Fruit fly (Drosophila melanogaster) whole organism, adult: ENCODE results near the gene CkIalpha.

Source experiments
- CG12768 ChIP-seq: fragments of 200-800 bp; sonication (Bioruptor generic); optimal IDR thresholded peaks from 2 replicates; lab custom pipeline; 2017; ENCODE audit warnings: missing biosample characterization, missing genetic modification characterization, mild to moderate bottlenecking, moderate library complexity, missing genetic modification reagents
- CG14711 ChIP-seq: fragments of 200-800 bp; sonication (Bioruptor generic); optimal IDR thresholded peaks from 2 replicates; lab custom pipeline; 2018; ENCODE audit warnings: missing biosample characterization, mild to moderate bottlenecking, missing genetic modification characterization, moderate library complexity
- CG33017 ChIP-seq: fragments of 200-800 bp; sonication (Bioruptor generic); optimal IDR thresholded peaks from 2 replicates; lab custom pipeline; 2018; ENCODE audit warnings: missing biosample characterization, mild to moderate bottlenecking, missing genetic modification characterization, moderate library complexity
- CG7045 ChIP-seq: fragments of 200-800 bp; sonication (Bioruptor generic); optimal IDR thresholded peaks from 2 replicates; lab custom pipeline; 2017; ENCODE audit warnings: missing biosample characterization, mild to moderate bottlenecking, missing genetic modification characterization
- CG7101 ChIP-seq: fragments of 200-800 bp; sonication (Bioruptor generic); optimal IDR thresholded peaks from 2 replicates; lab custom pipeline; 2018; ENCODE audit warnings: missing biosample characterization, mild to moderate bottlenecking, missing genetic modification characterization, moderate library complexity
- Clk ChIP-seq: fragments of 200-800 bp; sonication (Bioruptor generic); optimal IDR thresholded peaks from 2 replicates; lab custom pipeline; 2017; ENCODE audit warnings: missing biosample characterization, missing genetic modification characterization
- Crg-1 ChIP-seq: fragments of 200-800 bp; sonication (Bioruptor generic); optimal IDR thresholded peaks from 2 replicates; lab custom pipeline; 2016; ENCODE audit warnings: missing biosample characterization, missing genetic modification characterization
- Mnt ChIP-seq: fragments of 200-800 bp; sonication (Bioruptor generic); optimal IDR thresholded peaks from 2 replicates; lab custom pipeline; 2016; ENCODE audit warnings: missing biosample characterization, mild to moderate bottlenecking, missing genetic modification characterization
- cic ChIP-seq: fragments of 200-800 bp; sonication (Bioruptor generic); optimal IDR thresholded peaks from 2 replicates; lab custom pipeline; 2017; ENCODE audit warnings: missing biosample characterization, mild to moderate bottlenecking, missing genetic modification characterization, moderate library complexity
- cnc ChIP-seq, 2 experiments: fragments of >200 bp; optimal IDR thresholded peaks; 2 replicates each; lab custom pipeline; 2017
- kay ChIP-seq: fragments of 200-800 bp; sonication (Bioruptor generic); peaks from one replicate; lab custom pipeline; 2016; ENCODE audit warnings: missing biosample characterization, missing genetic modification characterization, borderline replicate concordance
- pad ChIP-seq: fragments of 200-800 bp; sonication (Bioruptor generic); optimal IDR thresholded peaks from 3 replicates; lab custom pipeline; 2017; ENCODE audit warnings: missing biosample characterization, missing genetic modification characterization, mild to moderate bottlenecking, moderate library complexity, missing genetic modification reagents
- tj ChIP-seq: fragments of 200-800 bp; sonication (Bioruptor generic); optimal IDR thresholded peaks from 3 replicates; lab custom pipeline; 2017; ENCODE audit warnings: missing biosample characterization, mild to moderate bottlenecking, missing genetic modification characterization, moderate library complexity

DNA sequence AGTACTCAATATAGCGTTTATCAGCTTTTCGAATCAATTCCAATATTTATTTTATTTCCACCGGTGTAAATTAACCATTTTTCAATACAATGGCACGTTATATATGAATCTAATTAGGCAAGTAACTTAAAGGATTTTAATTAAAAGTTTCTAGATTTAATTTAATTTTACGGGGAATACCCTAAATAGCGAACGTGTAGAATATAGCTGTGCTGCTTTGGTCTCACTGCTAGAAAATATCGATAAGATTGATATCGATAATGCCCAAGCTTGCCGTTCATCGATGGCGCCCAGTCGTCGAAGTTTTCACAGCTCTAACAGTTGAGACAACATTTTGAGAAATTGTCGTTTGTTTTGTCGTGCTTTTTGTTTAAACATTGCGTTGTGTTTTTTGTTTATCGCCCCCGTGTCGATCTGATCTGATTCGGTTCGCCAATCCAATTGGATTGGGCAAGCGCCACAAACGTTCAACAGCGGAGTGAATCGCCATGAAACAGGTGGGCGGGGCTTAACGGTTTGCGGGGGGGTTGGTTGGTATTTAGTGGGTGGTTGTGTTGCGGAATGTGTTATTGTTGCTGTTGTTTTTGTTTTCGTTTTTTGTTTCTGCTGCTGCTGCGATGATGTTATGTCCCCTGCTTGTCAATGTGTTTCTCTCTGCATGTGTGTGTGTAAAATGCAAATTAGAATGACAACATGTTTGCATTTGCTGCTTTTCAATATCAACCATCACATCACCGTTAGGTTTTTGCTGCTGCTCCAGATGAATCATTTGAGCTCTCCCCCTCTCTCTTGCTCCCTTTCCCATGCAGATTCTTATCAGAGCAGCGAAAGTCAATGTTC lies 21.9 kb upstream of the CkIalpha start, which contains the start of gene Tomosyn:
- TF ChIP-seq CG14711 (tag; lab: Kevin White, UChicago): peak; percentile 23
- peak; percentile 4 for TF ChIP-seq cic
- TF ChIP-seq Mnt (GFP tag; lab: Kevin White, UChicago): no peak
- TF ChIP-seq Crg-1 (GFP tag; lab: Kevin White, UChicago): peak; percentile 4
- TF ChIP-seq cnc (optimal IDR thresholded peaks at IDR 0.05; lab: Kevin White, UChicago): no peak
- no peak for TF ChIP-seq tj (GFP tag; lab: Kevin White, UChicago)
- peak; percentile 92 for TF ChIP-seq kay (GFP tag; lab: Kevin White, UChicago)
- no peak for TF ChIP-seq CG7045 (GFP tag; lab: Kevin White, UChicago)
- no peak for TF ChIP-seq CG12768 (GFP tag; lab: Kevin White, UChicago)
- TF ChIP-seq CG7101 (tag; lab: Kevin White, UChicago): peak; percentile 23
- no peak for TF ChIP-seq CG33017
- TF ChIP-seq Clk: no peak
- peak; percentile 20 for TF ChIP-seq pad (GFP tag; lab: Kevin White, UChicago)
